Worm (Caenorhabditis elegans) whole organism, L3 larva: ENCODE data around the gene Y60C6A.3.
A peak's percentile ranks its signal among the peaks of the same experiment; 100 is the strongest.

Experiments
- R02D3.7 ChIP-seq: fragments of 150-350 bp; optimal IDR thresholded peaks from 2 replicates; lab custom pipeline; 2014; ENCODE audit warnings: missing biosample characterization, missing genetic modification characterization
- ZK546.5 ChIP-seq: sonication (generic microtip); optimal IDR thresholded peaks from 2 replicates; lab custom pipeline; 2017; ENCODE audit warnings: missing biosample characterization, missing genetic modification characterization
- ceh-16 ChIP-seq: sonication (generic microtip); optimal IDR thresholded peaks from 2 replicates; lab custom pipeline; 2017; ENCODE audit warnings: missing biosample characterization, missing genetic modification characterization
- ceh-82 ChIP-seq: fragments of 150-350 bp; optimal IDR thresholded peaks from 2 replicates; lab custom pipeline; 2014; ENCODE audit warnings: missing biosample characterization, missing genetic modification characterization
- ceh-9 ChIP-seq: sonication (generic microtip); optimal IDR thresholded peaks from 2 replicates; lab custom pipeline; 2018; ENCODE audit warnings: missing biosample characterization, missing genetic modification characterization
- egl-27 ChIP-seq: sonication (generic microtip); optimal IDR thresholded peaks from 4 replicates; lab custom pipeline; 2017; ENCODE audit warnings: missing biosample characterization, missing genetic modification reagents, missing genetic modification characterization
- egl-5 ChIP-seq: fragments of 150-350 bp; optimal IDR thresholded peaks from 2 replicates; lab custom pipeline; 2017; ENCODE audit warnings: missing biosample characterization, missing genetic modification reagents, missing genetic modification characterization, inconsistent platforms
- elt-1 ChIP-seq: fragments of 150-350 bp; optimal IDR thresholded peaks from 2 replicates; lab custom pipeline; 2014; ENCODE audit warnings: missing biosample characterization, missing genetic modification characterization
- elt-2 ChIP-seq: sonication (generic microtip); optimal IDR thresholded peaks from 2 replicates; lab custom pipeline; 2016; ENCODE audit warnings: missing genetic modification reagents, mild to moderate bottlenecking, missing genetic modification characterization, missing compliant biosample characterization
- elt-3 ChIP-seq, 3 experiments: fragments of 150-350 bp in 1 of 3; sonication (generic microtip) in 2 of 3; optimal IDR thresholded peaks; 2 replicates in 2 of 3; 4 replicates in 1 of 3; lab custom pipeline; 2014 to 2017; ENCODE audit warnings: missing biosample characterization in 3 of 3, missing genetic modification characterization in 3 of 3
- eor-1 ChIP-seq, 2 experiments: fragments of 150-350 bp; optimal IDR thresholded peaks; 2 replicates each; lab custom pipeline; 2014 to 2018; ENCODE audit warnings: missing biosample characterization in 2 of 2, missing genetic modification characterization in 2 of 2
- fos-1 ChIP-seq: fragments of 150-350 bp; optimal IDR thresholded peaks from 2 replicates; lab custom pipeline; 2014; ENCODE audit warnings: missing biosample characterization, missing genetic modification characterization
- jun-1 ChIP-seq: fragments of 150-350 bp; optimal IDR thresholded peaks from 2 replicates; lab custom pipeline; 2014; ENCODE audit warnings: missing biosample characterization, missing genetic modification reagents, missing genetic modification characterization
- lsy-12 ChIP-seq: sonication (generic microtip); optimal IDR thresholded peaks from 2 replicates; lab custom pipeline; 2016; ENCODE audit warnings: mild to moderate bottlenecking, missing genetic modification characterization, missing compliant biosample characterization
- mdl-1 ChIP-seq: fragments of 150-350 bp; optimal IDR thresholded peaks from 2 replicates; lab custom pipeline; 2014; ENCODE audit warnings: missing biosample characterization, missing genetic modification characterization
- nhr-11 ChIP-seq: fragments of 150-350 bp; optimal IDR thresholded peaks from 2 replicates; lab custom pipeline; 2014; ENCODE audit warnings: missing biosample characterization, missing genetic modification characterization
- nhr-12 ChIP-seq: fragments of 150-350 bp; optimal IDR thresholded peaks from 2 replicates; lab custom pipeline; 2014; ENCODE audit warnings: missing biosample characterization, missing genetic modification characterization
- nhr-23 ChIP-seq: fragments of 150-350 bp; optimal IDR thresholded peaks from 2 replicates; lab custom pipeline; 2014; ENCODE audit warnings: missing biosample characterization, missing genetic modification reagents, missing genetic modification characterization
- nhr-237 ChIP-seq: fragments of 150-350 bp; optimal IDR thresholded peaks from 2 replicates; lab custom pipeline; 2014; ENCODE audit warnings: missing biosample characterization, missing genetic modification characterization
- nhr-43 ChIP-seq: sonication (generic microtip); optimal IDR thresholded peaks from 2 replicates; lab custom pipeline; 2016; ENCODE audit warnings: mild to moderate bottlenecking, missing genetic modification characterization, missing compliant biosample characterization; ENCODE audit not compliant: poor library complexity, severe bottlenecking
- nhr-67 ChIP-seq: fragments of 150-350 bp; optimal IDR thresholded peaks from 2 replicates; lab custom pipeline; 2014; ENCODE audit warnings: missing biosample characterization, missing genetic modification characterization
- nhr-76 ChIP-seq: fragments of 150-350 bp; sonication (generic microtip); optimal IDR thresholded peaks from 5 replicates; lab custom pipeline; 2014; ENCODE audit warnings: missing biosample characterization, missing genetic modification characterization
- nhr-77 ChIP-seq: fragments of 150-350 bp; optimal IDR thresholded peaks from 2 replicates; lab custom pipeline; 2014; ENCODE audit warnings: missing biosample characterization, missing genetic modification characterization
- pha-4 ChIP-seq: fragments of 150-350 bp; optimal IDR thresholded peaks from 2 replicates; lab custom pipeline; 2014; ENCODE audit warnings: missing biosample characterization, missing genetic modification reagents, missing genetic modification characterization
- pqm-1 ChIP-seq: fragments of 150-350 bp; optimal IDR thresholded peaks from 2 replicates; lab custom pipeline; 2017; ENCODE audit warnings: missing biosample characterization, missing genetic modification characterization, inconsistent platforms
- sea-2 ChIP-seq: fragments of 150-350 bp; sonication (generic microtip); optimal IDR thresholded peaks from 4 replicates; lab custom pipeline; 2014; ENCODE audit warnings: missing biosample characterization, missing genetic modification reagents, missing genetic modification characterization
- skn-1 ChIP-seq: fragments of 150-350 bp; optimal IDR thresholded peaks from 2 replicates; lab custom pipeline; 2014; ENCODE audit warnings: missing biosample characterization, missing genetic modification characterization
- snpc-4 ChIP-seq: fragments of 150-350 bp; optimal IDR thresholded peaks from 2 replicates; lab custom pipeline; 2014; ENCODE audit warnings: missing biosample characterization, missing genetic modification characterization
- unc-39 ChIP-seq: sonication (generic microtip); optimal IDR thresholded peaks from 4 replicates; lab custom pipeline; 2017; ENCODE audit warnings: missing biosample characterization, missing genetic modification characterization

Gene Y60C6A.3

ce11 chrV:4785333-4785852 is at the start of gene Y60C6A.3, which contains the start of gene Y60C6A.2:
Y60C6A.3 (plus strand) TSS chrV:4785802.
Y60C6A.2 (minus strand) TSS chrV:4785433.
- no peak for TF ChIP-seq ZK546.5 (tag; lab: Kevin White, UChicago)
- TF ChIP-seq nhr-237 (tag; lab: Kevin White, UChicago) = no peak
- no peak for TF ChIP-seq ceh-9 (tag; lab: Kevin White, UChicago)

DNA sequence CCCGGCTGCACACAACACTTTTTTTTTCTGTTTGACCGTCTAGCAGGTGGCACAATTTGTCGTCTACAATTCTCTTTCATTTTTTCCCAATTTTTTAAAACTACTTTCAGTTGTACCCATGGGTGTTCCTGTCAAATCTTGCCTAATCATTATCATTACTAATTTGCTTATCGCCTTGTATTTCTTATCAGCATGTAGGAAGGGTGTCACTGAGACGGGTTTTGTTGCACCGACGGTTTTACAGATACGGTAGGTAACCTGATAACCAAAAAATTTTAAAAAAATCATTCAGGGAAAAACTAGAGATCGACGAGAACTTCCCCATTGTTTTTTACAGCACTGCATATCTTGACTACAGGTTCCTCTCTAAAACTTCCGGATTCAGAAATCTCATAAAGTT is 47.9 kb upstream of the Y60C6A.3 start, which contains the start of gene F39G3.2:
Gene F39G3.2 (plus strand): TSS at position 105 of the 400 bp plus-strand sequence.
- TF ChIP-seq elt-2 (peak; percentile 90), pqm-1 (tag; lab: Kevin White, UChicago) (peak; percentile 50), jun-1 (tag; lab: Kevin White, UChicago) (peak; percentile 4), nhr-12 (no peak), nhr-237 (tag; lab: Kevin White, UChicago) (no peak)

ce11 chrV:4742190-4742589 is 43.4 kb upstream of the Y60C6A.3 start, which contains the start of gene ugt-61:
ugt-61 (plus strand) TSS chrV:4742422.
- TF ChIP-seq pqm-1 (tag; lab: Kevin White, UChicago) (peak; percentile 15), pha-4 (tag; lab: Kevin White, UChicago) (peak; percentile 76), fos-1 (tag; lab: Kevin White, UChicago) (no peak), R02D3.7 (no peak), snpc-4 (tag; lab: Kevin White, UChicago) (no peak)

- TF ChIP-seq egl-27 (tag; lab: Kevin White, UChicago) (no peak), pha-4 (tag; lab: Kevin White, UChicago) (no peak), ceh-16 (tag; lab: Kevin White, UChicago) (no peak), sea-2 (GFP tag; lab: Kevin White, UChicago) (no peak)
Measured at ce11 chrV:4745269-4745668, 40.3 kb upstream of the Y60C6A.3 start, which contains the start of gene C18G1.7. C18G1.7 (plus strand) TSS chrV:4745569.

DNA sequence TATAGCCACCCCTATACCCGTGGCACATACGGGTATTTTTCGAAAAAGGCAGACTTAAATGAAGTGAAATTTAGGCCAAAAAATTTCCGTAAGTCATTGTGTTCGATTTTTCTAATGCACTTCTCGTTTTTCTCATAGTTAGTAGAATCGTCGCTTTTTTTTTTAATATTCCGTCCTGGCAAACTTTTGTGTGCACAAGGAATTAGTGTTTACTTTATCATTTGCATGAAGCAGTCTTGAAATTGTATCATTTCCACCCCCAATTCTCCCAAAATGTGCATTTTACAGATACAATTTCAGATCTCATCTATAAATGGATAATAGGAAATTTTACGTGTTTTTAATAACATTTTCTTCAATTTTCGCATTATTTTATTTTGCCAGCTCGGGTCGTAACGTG is 35.3 kb upstream of the Y60C6A.3 start, which contains the start of gene C18G1.6:
Gene C18G1.6 (plus strand): TSS at position 301 of the 400 bp plus-strand sequence.
- TF ChIP-seq nhr-77 (no peak), nhr-76 (no peak), sea-2 (GFP tag; lab: Kevin White, UChicago) (no peak), nhr-11 (tag; lab: Kevin White, UChicago) (no peak), skn-1 (tag; lab: Kevin White, UChicago) (no peak), nhr-23 (tag; lab: Kevin White, UChicago) (no peak), mdl-1 (no peak)
- TF ChIP-seq, all 47 proteins: peak for 0

DNA sequence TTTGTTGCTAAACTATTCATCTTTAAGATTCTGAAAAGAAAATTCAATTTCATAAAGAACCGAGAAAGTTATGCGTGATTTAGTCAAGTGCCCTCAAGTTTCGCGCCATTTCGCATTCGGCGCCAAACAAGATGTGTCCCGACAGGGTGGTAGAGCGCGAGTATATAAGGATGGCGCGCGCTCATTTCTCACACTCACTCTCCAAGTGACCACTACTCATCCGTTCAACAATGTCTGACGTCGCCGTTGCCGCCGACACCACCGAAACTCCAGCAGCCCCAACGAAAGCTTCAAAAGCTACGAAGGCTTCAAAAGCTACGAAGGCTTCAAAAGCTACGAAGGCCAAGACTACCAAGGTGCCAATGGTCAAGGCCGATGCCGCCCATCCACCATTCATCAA is 31.5 kb upstream of the Y60C6A.3 start, which contains the start of gene hil-4:
Gene hil-4 (plus strand): TSS at position 191 of the 400 bp plus-strand sequence.
- TF ChIP-seq sea-2 (GFP tag; lab: Kevin White, UChicago) (no peak), unc-39 (no peak), elt-3 (tag; optimal IDR thresholded peaks at IDR 0.05; lab: Kevin White, UChicago) (no peak), nhr-43 (tag; lab: Kevin White, UChicago) (no peak), egl-5 (no peak), eor-1 (tag; optimal IDR thresholded peaks at IDR 0.05; lab: Kevin White, UChicago) (no peak), elt-1 (no peak), ceh-9 (tag; lab: Kevin White, UChicago) (no peak), lsy-12 (tag; lab: Kevin White, UChicago) (no peak), fos-1 (tag; lab: Kevin White, UChicago) (no peak), ceh-16 (tag; lab: Kevin White, UChicago) (no peak), jun-1 (tag; lab: Kevin White, UChicago) (no peak), snpc-4 (tag; lab: Kevin White, UChicago) (no peak), pha-4 (tag; lab: Kevin White, UChicago) (no peak), ceh-82 (tag; lab: Kevin White, UChicago) (no peak), nhr-67 (tag; lab: Kevin White, UChicago) (no peak), ZK546.5 (tag; lab: Kevin White, UChicago) (no peak)
